Worm (Caenorhabditis elegans) whole organism, L2 larva: Measurements from ENCODE around the gene F35C11.3.

Source experiments
- nhr-129 ChIP-seq: fragments of 150-350 bp; optimal IDR thresholded peaks from 2 replicates; lab custom pipeline; 2014; ENCODE audit warnings: missing biosample characterization, missing genetic modification characterization
- nhr-23 ChIP-seq: fragments of 150-350 bp; optimal IDR thresholded peaks from 2 replicates; lab custom pipeline; 2014; ENCODE audit warnings: missing biosample characterization, missing genetic modification reagents, missing genetic modification characterization

- TF ChIP-seq nhr-23 (no peak), nhr-129 (tag; lab: Kevin White, UChicago) (no peak)
These were observed 26.5 kb downstream of the F35C11.3 start for ce11 chrII:8273060-8273459.
